Worm (Caenorhabditis elegans): ENCODE measurements around the gene hlh-12.

Gene hlh-12

ce11 chrIV:8528345-8528744, 49.1 kb upstream of the hlh-12 start:
- TF ChIP-seq nhr-10 (tag; optimal IDR thresholded peaks at IDR 0.05) (no peak), elt-1 (tag; optimal IDR thresholded peaks at IDR 0.05) (no peak), nhr-129 (tag; optimal IDR thresholded peaks at IDR 0.05) (peak; percentile 41), alr-1 (tag; optimal IDR thresholded peaks at IDR 0.05) (no peak), sem-4 (tag; optimal IDR thresholded peaks at IDR 0.05) (no peak), sma-3 (GFP tag; optimal IDR thresholded peaks at IDR 0.05) (peak; percentile 78), ztf-11 (tag; optimal IDR thresholded peaks at IDR 0.05) (no peak), mdl-1 (tag; optimal IDR thresholded peaks at IDR 0.05) (peak; percentile 51 to 70), crh-2 (tag; optimal IDR thresholded peaks at IDR 0.05) (peak; percentile 66), egl-27 (tag; optimal IDR thresholded peaks at IDR 0.05) (no peak), nhr-6 (tag; optimal IDR thresholded peaks at IDR 0.05) (no peak), elt-3 (tag; optimal IDR thresholded peaks at IDR 0.05) (no peak), F13H6.1 (tag; optimal IDR thresholded peaks at IDR 0.05) (peak; percentile 26), fos-1 (tag; optimal IDR thresholded peaks at IDR 0.05) (peak; percentile 73), aly-2 (tag; optimal IDR thresholded peaks at IDR 0.05) (no peak), R02D3.7 (tag; optimal IDR thresholded peaks at IDR 0.05) (no peak), unc-55 (GFP tag; optimal IDR thresholded peaks at IDR 0.05) (no peak), ceh-82 (tag; optimal IDR thresholded peaks at IDR 0.05) (no peak), unc-62 (GFP tag; optimal IDR thresholded peaks at IDR 0.05) (no peak), gmeb-1 (tag; optimal IDR thresholded peaks at IDR 0.05) (peak; percentile 38), C34F6.9 (tag; optimal IDR thresholded peaks at IDR 0.05) (no peak), snpc-4 (tag; optimal IDR thresholded peaks at IDR 0.05) (no peak), sma-9 (GFP tag; optimal IDR thresholded peaks at IDR 0.05) (peak; percentile 97), sma-9 (tag; optimal IDR thresholded peaks at IDR 0.05) (no peak), unc-39 (tag; optimal IDR thresholded peaks at IDR 0.05) (no peak), nhr-21 (tag; optimal IDR thresholded peaks at IDR 0.05) (peak; percentile 72), ceh-16 (tag; optimal IDR thresholded peaks at IDR 0.05) (no peak), ztf-1 (GFP tag; conservative IDR thresholded peaks at IDR 0.05) (no peak), ztf-4 (tag; optimal IDR thresholded peaks at IDR 0.05) (no peak), nhr-25 (tag; optimal IDR thresholded peaks at IDR 0.05) (peak; percentile 58), mbf-1 (tag; optimal IDR thresholded peaks at IDR 0.05) (no peak)

- TF ChIP-seq sma-3 (GFP tag; optimal IDR thresholded peaks at IDR 0.05) (peak; percentile 99), ztf-11 (tag; optimal IDR thresholded peaks at IDR 0.05) (no peak), skn-1 (tag; optimal IDR thresholded peaks at IDR 0.05) (no peak), ama-1 (optimal IDR thresholded peaks at IDR 0.05) (no peak), nhr-10 (tag; optimal IDR thresholded peaks at IDR 0.05) (peak; percentile 49), sma-9 (GFP tag; optimal IDR thresholded peaks at IDR 0.05) (peak; percentile 99), sma-9 (tag; optimal IDR thresholded peaks at IDR 0.05) (peak; percentile 50), nhr-237 (tag; optimal IDR thresholded peaks at IDR 0.05) (no peak), lin-39 (tag; optimal IDR thresholded peaks at IDR 0.05) (no peak), nhr-12 (tag; optimal IDR thresholded peaks at IDR 0.05) (no peak), fos-1 (tag; optimal IDR thresholded peaks at IDR 0.05) (peak; percentile 99), sem-4 (tag; optimal IDR thresholded peaks at IDR 0.05) (peak; percentile 84), Y55F3AM.14 (GFP tag; optimal IDR thresholded peaks at IDR 0.05) (peak; percentile 78), unc-39 (tag; optimal IDR thresholded peaks at IDR 0.05) (no peak), elt-3 (tag; optimal IDR thresholded peaks at IDR 0.05) (no peak), alr-1 (tag; optimal IDR thresholded peaks at IDR 0.05) (no peak), snpc-4 (tag; optimal IDR thresholded peaks at IDR 0.05) (no peak), mab-5 (tag; optimal IDR thresholded peaks at IDR 0.05) (peak; percentile 83), crh-2 (tag; optimal IDR thresholded peaks at IDR 0.05) (peak; percentile 94), egl-27 (tag; optimal IDR thresholded peaks at IDR 0.05) (peak; percentile 95), lsy-2 (tag; optimal IDR thresholded peaks at IDR 0.05) (peak in 1 of 2 experiments; percentile 89), F13H6.1 (tag; optimal IDR thresholded peaks at IDR 0.05) (peak; percentile 99), lin-11 (tag; optimal IDR thresholded peaks at IDR 0.05) (no peak), unc-55 (GFP tag; optimal IDR thresholded peaks at IDR 0.05) (no peak), mbf-1 (tag; optimal IDR thresholded peaks at IDR 0.05) (no peak), nhr-6 (tag; optimal IDR thresholded peaks at IDR 0.05) (peak; percentile 85), nhr-77 (tag; optimal IDR thresholded peaks at IDR 0.05) (peak; percentile 46), zag-1 (tag; optimal IDR thresholded peaks at IDR 0.05) (no peak), nhr-23 (tag; optimal IDR thresholded peaks at IDR 0.05) (no peak), dmd-4 (tag; optimal IDR thresholded peaks at IDR 0.05) (no peak), ztf-1 (GFP tag; conservative IDR thresholded peaks at IDR 0.05) (no peak), R02D3.7 (tag; optimal IDR thresholded peaks at IDR 0.05) (no peak), nhr-129 (tag; optimal IDR thresholded peaks at IDR 0.05) (peak; percentile 80), peb-1 (tag; optimal IDR thresholded peaks at IDR 0.05) (no peak), nhr-25 (tag; optimal IDR thresholded peaks at IDR 0.05) (peak; percentile 90), ZK546.5 (tag; optimal IDR thresholded peaks at IDR 0.05) (no peak), blmp-1 (tag; optimal IDR thresholded peaks at IDR 0.05; ENCODE audit: insufficient read depth) (peak; percentile 78), unc-62 (GFP tag; optimal IDR thresholded peaks at IDR 0.05) (peak; percentile 63), nhr-11 (tag; optimal IDR thresholded peaks at IDR 0.05) (peak; percentile 34), ceh-16 (tag; optimal IDR thresholded peaks at IDR 0.05) (no peak), ceh-82 (tag; optimal IDR thresholded peaks at IDR 0.05) (no peak), elt-1 (tag; optimal IDR thresholded peaks at IDR 0.05) (no peak), ztf-4 (tag; optimal IDR thresholded peaks at IDR 0.05) (peak; percentile 14), nhr-21 (tag; optimal IDR thresholded peaks at IDR 0.05) (peak; percentile 98), gmeb-1 (tag; optimal IDR thresholded peaks at IDR 0.05) (peak; percentile 78), C34F6.9 (tag; optimal IDR thresholded peaks at IDR 0.05) (peak; percentile 80), lin-13 (GFP tag; optimal IDR thresholded peaks at IDR 0.05) (peak; percentile 43), mdl-1 (tag; optimal IDR thresholded peaks at IDR 0.05) (peak; percentile 94 to 96)
Measured at ce11 chrIV:8527598-8528012, 48.4 kb upstream of the hlh-12 start.

All from whole organism, L2 larva.